Worm (Caenorhabditis elegans) whole organism, young adult: ENCODE results near the gene btb-11.

Experiments
- B0019.2 ChIP-seq: fragments of 200-800 bp; sonication (Bioruptor generic); conservative IDR thresholded peaks from 2 replicates; pipeline ENCODE4 v1.3.6; 2022; ENCODE audit warnings: missing genetic modification reagents, missing genetic modification characterization, missing compliant biosample characterization
- B0336.3 ChIP-seq: fragments of 200-800 bp; sonication (Bioruptor generic); IDR thresholded peaks from 2 replicates; pipeline ENCODE4 v1.3.6; 2022; ENCODE audit warnings: missing genetic modification characterization, missing compliant biosample characterization
- D2030.7 ChIP-seq: fragments of 200-800 bp; sonication (Bioruptor generic); IDR thresholded peaks from 2 replicates; pipeline ENCODE4 v1.3.6; 2022; ENCODE audit warnings: missing genetic modification reagents, missing genetic modification characterization, missing compliant biosample characterization
- F23B12.7 ChIP-seq: sonication (generic microtip); optimal IDR thresholded peaks from 2 replicates; lab custom pipeline; 2017; ENCODE audit warnings: missing genetic modification characterization, mild to moderate bottlenecking, missing compliant biosample characterization, antibody characterized with exemption, moderate library complexity; ENCODE audit not compliant: insufficient read depth
- F49E8.2 ChIP-seq: sonication (generic microtip); optimal IDR thresholded peaks from 3 replicates; lab custom pipeline; 2017; ENCODE audit warnings: missing genetic modification characterization, mild to moderate bottlenecking, missing compliant biosample characterization, antibody characterized with exemption, moderate library complexity; ENCODE audit not compliant: insufficient read depth
- F55B11.4 ChIP-seq: sonication (generic microtip); optimal IDR thresholded peaks from 2 replicates; lab custom pipeline; 2016; ENCODE audit warnings: missing compliant biosample characterization, missing genetic modification characterization, borderline replicate concordance; ENCODE audit not compliant: insufficient read depth
- T26A5.8 ChIP-seq: sonication (generic microtip); optimal IDR thresholded peaks from 2 replicates; lab custom pipeline; 2016; ENCODE audit warnings: missing genetic modification characterization, missing compliant biosample characterization
- Y95B8A.8 ChIP-seq: fragments of 200-800 bp; sonication (Bioruptor generic); IDR thresholded peaks from 2 replicates; pipeline ENCODE4 v1.3.6; 2022; ENCODE audit warnings: missing genetic modification reagents, missing genetic modification characterization, missing compliant biosample characterization
- bed-1 ChIP-seq: fragments of 200-800 bp; sonication (Bioruptor generic); IDR thresholded peaks from 2 replicates; pipeline ENCODE4 v1.3.6; 2022; ENCODE audit warnings: missing genetic modification reagents, missing genetic modification characterization, missing compliant biosample characterization
- bed-2 ChIP-seq: fragments of 200-800 bp; sonication (Bioruptor generic); IDR thresholded peaks from 2 replicates; pipeline ENCODE4 v1.3.6; 2022; ENCODE audit warnings: missing genetic modification reagents, missing genetic modification characterization, missing compliant biosample characterization
- ceh-100 ChIP-seq: fragments of 200-800 bp; sonication (Bioruptor generic); IDR thresholded peaks from 2 replicates; pipeline ENCODE4 v1.3.6; 2022; ENCODE audit warnings: missing genetic modification reagents, missing genetic modification characterization, missing compliant biosample characterization
- ceh-91 ChIP-seq: fragments of 200-800 bp; sonication (Bioruptor generic); IDR thresholded peaks from 2 replicates; pipeline ENCODE4 v1.3.6; 2022; ENCODE audit warnings: missing genetic modification reagents, missing genetic modification characterization, missing compliant biosample characterization
- die-1 ChIP-seq: sonication (generic microtip); optimal IDR thresholded peaks from 2 replicates; lab custom pipeline; 2016; ENCODE audit warnings: missing genotype, mild to moderate bottlenecking, missing genetic modification characterization, missing compliant biosample characterization
- dox-1 ChIP-seq: fragments of 200-800 bp; sonication (Bioruptor generic); IDR thresholded peaks from 2 replicates; pipeline ENCODE4 v1.3.6; 2022; ENCODE audit warnings: missing genetic modification reagents, missing genetic modification characterization, missing compliant biosample characterization
- egl-44 ChIP-seq: fragments of 200-800 bp; sonication (Bioruptor generic); IDR thresholded peaks from 2 replicates; pipeline ENCODE4 v1.3.6; 2022; ENCODE audit warnings: missing genetic modification reagents, missing genetic modification characterization, missing compliant biosample characterization
- gei-17 ChIP-seq: fragments of 200-800 bp; sonication (Bioruptor generic); optimal IDR thresholded peaks from 2 replicates; lab custom pipeline; 2018; ENCODE audit warnings: mild to moderate bottlenecking, missing genetic modification characterization, missing compliant biosample characterization
- hmg-1.2 ChIP-seq: fragments of 200-800 bp; sonication (Bioruptor generic); IDR thresholded peaks from 2 replicates; pipeline ENCODE4 v1.3.6; 2022; ENCODE audit warnings: missing genetic modification reagents, missing genetic modification characterization, missing compliant biosample characterization
- hmg-20 ChIP-seq: fragments of 200-800 bp; sonication (Bioruptor generic); IDR thresholded peaks from 2 replicates; pipeline ENCODE4 v1.3.6; 2022; ENCODE audit warnings: missing genetic modification reagents, missing genetic modification characterization, missing compliant biosample characterization
- hrde-1 ChIP-seq: sonication (generic microtip); optimal IDR thresholded peaks from 2 replicates; lab custom pipeline; 2016; ENCODE audit warnings: missing genetic modification characterization, mild to moderate bottlenecking, missing compliant biosample characterization, moderate library complexity, missing genotype, missing genetic modification reagents, borderline replicate concordance
- hsf-1 ChIP-seq: fragments of 200-800 bp; sonication (Bioruptor generic); IDR thresholded peaks from 2 replicates; pipeline ENCODE4 v1.3.6; 2022; ENCODE audit warnings: missing genetic modification reagents, missing genetic modification characterization, missing compliant biosample characterization
- let-607 ChIP-seq, 2 experiments: fragments of 200-800 bp in 1 of 2; sonication (Bioruptor generic) in 1 of 2; sonication (generic microtip) in 1 of 2; optimal IDR thresholded peaks; 2 replicates each; lab custom pipeline; 2016 to 2018; ENCODE audit warnings: mild to moderate bottlenecking in 2 of 2, missing compliant biosample characterization in 2 of 2, missing genetic modification characterization in 2 of 2, moderate library complexity in 2 of 2, missing genotype in 1 of 2
- lin-35 ChIP-seq, 3 experiments: fragments of 150-350 bp in 2 of 3; sonication (generic microtip) in 1 of 3; optimal IDR thresholded peaks; 2 replicates each; lab custom pipeline; 2014 to 2018; ENCODE audit warnings: missing biosample characterization in 3 of 3, missing genetic modification characterization in 3 of 3, missing genetic modification reagents in 3 of 3
- lsl-1 ChIP-seq: fragments of 200-800 bp; sonication (Bioruptor generic); optimal IDR thresholded peaks from 2 replicates; lab custom pipeline; 2018; ENCODE audit warnings: mild to moderate bottlenecking, missing genetic modification characterization, moderate library complexity, missing compliant biosample characterization
- mcd-1 ChIP-seq: fragments of 200-800 bp; sonication (Bioruptor generic); IDR thresholded peaks from 2 replicates; pipeline ENCODE4 v1.3.6; 2022; ENCODE audit warnings: missing genetic modification reagents, missing genetic modification characterization, missing compliant biosample characterization
- mes-4 ChIP-seq: sonication (generic microtip); optimal IDR thresholded peaks from 2 replicates; lab custom pipeline; 2016; ENCODE audit warnings: missing genotype, missing genetic modification characterization, missing compliant biosample characterization
- mxl-1 ChIP-seq: sonication (generic microtip); optimal IDR thresholded peaks from 2 replicates; lab custom pipeline; 2016; ENCODE audit warnings: missing genetic modification characterization, missing compliant biosample characterization
- nhr-27 ChIP-seq: fragments of 200-800 bp; sonication (Bioruptor generic); optimal IDR thresholded peaks from 2 replicates; lab custom pipeline; 2018; ENCODE audit warnings: mild to moderate bottlenecking, missing genetic modification characterization, moderate library complexity, missing compliant biosample characterization
- pbrm-1 ChIP-seq: fragments of 200-800 bp; sonication (Bioruptor generic); IDR thresholded peaks from 2 replicates; pipeline ENCODE4 v1.3.6; 2022; ENCODE audit warnings: missing genetic modification reagents, missing genetic modification characterization, missing compliant biosample characterization
- rcor-1 ChIP-seq: fragments of 200-800 bp; sonication (Bioruptor generic); IDR thresholded peaks from 2 replicates; pipeline ENCODE4 v1.3.6; 2022; ENCODE audit warnings: missing genetic modification reagents, missing genetic modification characterization, missing compliant biosample characterization
- repo-1 ChIP-seq: sonication (generic microtip); optimal IDR thresholded peaks from 2 replicates; lab custom pipeline; 2017; ENCODE audit warnings: mild to moderate bottlenecking, missing genetic modification characterization, missing compliant biosample characterization
- sea-2 ChIP-seq: fragments of 200-800 bp; sonication (Bioruptor generic); IDR thresholded peaks from 2 replicates; pipeline ENCODE4 v1.3.6; 2022; ENCODE audit warnings: missing genetic modification characterization, missing compliant biosample characterization
- zfh-2 ChIP-seq: fragments of 200-800 bp; sonication (Bioruptor generic); conservative IDR thresholded peaks from 2 replicates; pipeline ENCODE4 v1.3.6; 2022; ENCODE audit warnings: missing genetic modification reagents, missing genetic modification characterization, missing compliant biosample characterization
- zim-3 ChIP-seq: sonication (generic microtip); optimal IDR thresholded peaks from 2 replicates; lab custom pipeline; 2017; ENCODE audit warnings: mild to moderate bottlenecking, missing genetic modification characterization, moderate library complexity, missing compliant biosample characterization
- ztf-25 ChIP-seq: fragments of 200-800 bp; sonication (Bioruptor generic); IDR thresholded peaks from 2 replicates; pipeline ENCODE4 v1.3.6; 2022; ENCODE audit warnings: missing genetic modification reagents, missing genetic modification characterization, missing compliant biosample characterization
- ztf-3 ChIP-seq: fragments of 200-800 bp; sonication (Bioruptor generic); optimal IDR thresholded peaks from 2 replicates; lab custom pipeline; 2018; ENCODE audit warnings: mild to moderate bottlenecking, missing genetic modification characterization, missing compliant biosample characterization

Gene btb-11

ce11 chrII:979135-979534, 45.4 kb downstream of the btb-11 start, which contains the start of the genes fbxc-17 and fbxc-15:
Gene fbxc-17, minus strand, starts transcription at chrII:979235.
Gene fbxc-15, plus strand, starts transcription at chrII:979423.
- TF ChIP-seq T26A5.8 (no peak), ceh-100 (no peak), bed-2 (GFP tag; lab: Robert Waterston, UW) (no peak), repo-1 (tag; lab: Kevin White, UChicago) (no peak), zim-3 (tag; lab: Kevin White, UChicago) (no peak), B0336.3 (no peak), hmg-1.2 (GFP tag; lab: Robert Waterston, UW) (no peak), bed-1 (no peak), F49E8.2 (tag; lab: Kevin White, UChicago) (no peak), F23B12.7 (tag; lab: Kevin White, UChicago) (no peak), B0019.2 (GFP tag; lab: Robert Waterston, UW) (no peak)

- TF ChIP-seq pbrm-1 (GFP tag; lab: Robert Waterston, UW) (0 out of 2 replicates have a peak, but pooled peaks have one; percentile 45), ztf-25 (GFP tag; lab: Robert Waterston, UW) (0 out of 2 replicates have a peak, but pooled peaks have one; percentile 13), ceh-100 (0 out of 2 replicates have a peak, but pooled peaks have one; percentile 13), mcd-1 (GFP tag; lab: Robert Waterston, UW) (peak; percentile 52), dox-1 (GFP tag; lab: Robert Waterston, UW) (peak; percentile 60), hmg-20 (GFP tag; lab: Robert Waterston, UW) (0 out of 2 replicates have a peak, but pooled peaks have one; percentile 28), D2030.7 (GFP tag; lab: Robert Waterston, UW) (peak; percentile 53; the same call in 1 of the 2 replicates), egl-44 (GFP tag; lab: Robert Waterston, UW) (peak; percentile 37; the same call in 1 of the 2 replicates), rcor-1 (GFP tag; lab: Robert Waterston, UW) (peak; percentile 77), Y95B8A.8 (0 out of 2 replicates have a peak, but pooled peaks have one; percentile 53)
Measured at ce11 chrII:977130-977529, 47.5 kb downstream of the btb-11 start.

- TF ChIP-seq die-1 (tag; lab: Kevin White, UChicago): no peak
- no peak for TF ChIP-seq sea-2
- no peak for TF ChIP-seq F55B11.4
- TF ChIP-seq ceh-91 (GFP tag; lab: Robert Waterston, UW): no peak
- TF ChIP-seq mxl-1 (tag; lab: Kevin White, UChicago): no peak
- TF ChIP-seq ztf-3: no peak
- no peak for TF ChIP-seq hmg-20 (GFP tag; lab: Robert Waterston, UW)
- TF ChIP-seq hsf-1 (GFP tag; lab: Robert Waterston, UW): no peak
- no peak for TF ChIP-seq nhr-27
- no peak for TF ChIP-seq zfh-2
- TF ChIP-seq mes-4: no peak
- no peak for TF ChIP-seq lin-35 (GFP tag; optimal IDR thresholded peaks at IDR 0.05; lab: Kevin White, UChicago)
- no peak for TF ChIP-seq gei-17 (GFP tag; lab: Kevin White, UChicago)
- no peak for TF ChIP-seq hrde-1 (tag; lab: Kevin White, UChicago)
- TF ChIP-seq let-607 (tag; optimal IDR thresholded peaks at IDR 0.05; lab: Kevin White, UChicago): no peak
- TF ChIP-seq dox-1 (GFP tag; lab: Robert Waterston, UW): no peak
- TF ChIP-seq Y95B8A.8: no peak
- TF ChIP-seq ztf-25 (GFP tag; lab: Robert Waterston, UW): no peak
- TF ChIP-seq lsl-1: no peak
Measured at ce11 chrII:973999-974398, 50.6 kb downstream of the btb-11 start, which contains the start of gene fbxc-14. Gene fbxc-14, plus strand, starts transcription at chrII:974299.
